Fruit fly (Drosophila melanogaster): ENCODE results near the gene Dpy-30L2.

Gene Dpy-30L2

DNA sequence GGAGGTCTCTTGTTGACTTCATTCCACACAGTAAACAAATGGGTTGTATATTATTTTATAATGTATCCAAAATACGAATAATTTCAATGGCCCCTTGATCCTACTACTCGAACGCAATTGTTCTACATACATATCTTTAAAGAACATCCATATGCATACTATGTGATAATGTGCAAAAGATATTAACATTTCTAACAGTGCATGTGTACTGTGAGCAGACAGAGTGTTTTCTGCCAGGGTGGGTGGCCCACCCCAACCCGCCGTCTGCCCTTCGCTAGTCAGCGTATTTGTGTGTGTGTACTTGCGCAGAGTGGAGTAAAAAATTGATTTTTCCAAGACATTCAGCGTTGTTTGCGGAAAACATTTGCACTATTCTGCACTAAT is 23.5 kb upstream of the Dpy-30L2 start (continued):
- TF ChIP-seq CG4328 (GFP tag; optimal IDR thresholded peaks at IDR 0.05), result no peak
- TF ChIP-seq gfzf (GFP tag; optimal IDR thresholded peaks at IDR 0.05), result no peak
- no peak for TF ChIP-seq pho (GFP tag; optimal IDR thresholded peaks at IDR 0.05)
- TF ChIP-seq CG10979 (tag; optimal IDR thresholded peaks at IDR 0.05), result peak; percentile 29
- no peak for TF ChIP-seq CG4360 (GFP tag; IDR thresholded peaks at IDR 0.05)
- TF ChIP-seq crol (GFP tag; IDR thresholded peaks at IDR 0.05), result peak; percentile 68
- TF ChIP-seq CG11723 (GFP tag; optimal IDR thresholded peaks at IDR 0.05), result no peak
- peak; percentile 71 for TF ChIP-seq ewg (GFP tag; optimal IDR thresholded peaks at IDR 0.05)
- no peak for TF ChIP-seq exex (tag; optimal IDR thresholded peaks at IDR 0.05)
- no peak for TF ChIP-seq sens (GFP tag)
- TF ChIP-seq CG8765 (GFP tag; IDR thresholded peaks at IDR 0.05), result no peak; the same call in 1 of the 2 replicates
- peak; percentile 63; the same call in 1 of the 2 replicates for TF ChIP-seq sens-2 (GFP tag; IDR thresholded peaks at IDR 0.05)
- TF ChIP-seq gce (GFP tag; IDR thresholded peaks at IDR 0.05), result peak; percentile 53; the same call in 1 of the 3 replicates
- no peak for TF ChIP-seq ssp (GFP tag; IDR thresholded peaks at IDR 0.05)
- TF ChIP-seq Mad (GFP tag; optimal IDR thresholded peaks at IDR 0.05), result no peak
- peak; percentile 6 for TF ChIP-seq cg (GFP tag; optimal IDR thresholded peaks at IDR 0.05)
- peak; percentile 31 for TF ChIP-seq phol (tag; optimal IDR thresholded peaks at IDR 0.05)
- TF ChIP-seq CG17328 (GFP tag; IDR thresholded peaks at IDR 0.05), result peak; percentile 79
- peak; percentile 67 for TF ChIP-seq CG14667 (GFP tag; IDR thresholded peaks at IDR 0.05)
- peak; percentile 68 for TF ChIP-seq Rx (GFP tag; IDR thresholded peaks at IDR 0.05)
- TF ChIP-seq sr (GFP tag; IDR thresholded peaks at IDR 0.05), result peak; percentile 34; the same call in 1 of the 3 replicates
- peak; percentile 30; the same call in 1 of the 2 replicates for TF ChIP-seq Gsc (GFP tag; IDR thresholded peaks at IDR 0.05)
- no peak for TF ChIP-seq kay (GFP tag; optimal IDR thresholded peaks at IDR 0.05)
- TF ChIP-seq CG7928 (GFP tag; optimal IDR thresholded peaks at IDR 0.05), result no peak
- TF ChIP-seq Mrtf (GFP tag; IDR thresholded peaks at IDR 0.05), result peak; percentile 51; the same call in 1 of the 3 replicates
- peak; percentile 75 for TF ChIP-seq ara (GFP tag; IDR thresholded peaks at IDR 0.05)
- peak; percentile 22 for TF ChIP-seq CG4424 (GFP tag; optimal IDR thresholded peaks at IDR 0.05)
- TF ChIP-seq CG10321 (GFP tag; IDR thresholded peaks at IDR 0.05), result 0 out of 2 replicates have a peak, but pooled peaks have one; percentile 18
- TF ChIP-seq dimm (GFP tag; IDR thresholded peaks at IDR 0.05), result 0 out of 2 replicates have a peak, but pooled peaks have one; percentile 28
- TF ChIP-seq dan (GFP tag; IDR thresholded peaks at IDR 0.05), result no peak
- peak; percentile 81 for TF ChIP-seq esg (GFP tag; conservative IDR thresholded peaks at IDR 0.05)
- TF ChIP-seq hth (optimal IDR thresholded peaks at IDR 0.05), result no peak
- TF ChIP-seq zen2 (GFP tag; IDR thresholded peaks at IDR 0.05; ENCODE audit: partially characterized antibody), result no peak
- peak; percentile 38; the same call in 1 of the 2 replicates for TF ChIP-seq CG31441 (GFP tag; IDR thresholded peaks at IDR 0.05)
- TF ChIP-seq CG30431 (GFP tag; optimal IDR thresholded peaks at IDR 0.05), result peak; percentile 57
- TF ChIP-seq Hr51 (GFP tag; optimal IDR thresholded peaks at IDR 0.05), result peak in 1 of 2 experiments; percentile 56
- TF ChIP-seq Hsf (GFP tag; optimal IDR thresholded peaks at IDR 0.05), result peak; percentile 37
- TF ChIP-seq Bgb (GFP tag; IDR thresholded peaks at IDR 0.05; ENCODE audit: partially characterized antibody), result no peak
- TF ChIP-seq CG5245 (GFP tag; optimal IDR thresholded peaks at IDR 0.05), result peak; percentile 62
- peak; percentile 0 for TF ChIP-seq CG18764 (GFP tag; optimal IDR thresholded peaks at IDR 0.05)
- TF ChIP-seq ken (GFP tag; IDR thresholded peaks at IDR 0.05), result peak; percentile 70; the same call in 2 of the 3 replicates
- no peak for TF ChIP-seq HLHmδ (GFP tag; optimal IDR thresholded peaks at IDR 0.05)
- TF ChIP-seq CG10565 (GFP tag; optimal IDR thresholded peaks at IDR 0.05), result no peak
- peak; percentile 37; the same call in 1 of the 2 replicates for TF ChIP-seq Poxn (GFP tag; IDR thresholded peaks at IDR 0.05)
- 0 out of 2 replicates have a peak, but pooled peaks have one; percentile 34 for TF ChIP-seq NFAT (GFP tag; IDR thresholded peaks at IDR 0.05)
- peak; percentile 90 for TF ChIP-seq CG1603 (tag; optimal IDR thresholded peaks at IDR 0.05)
- TF ChIP-seq Dfd (GFP tag; optimal IDR thresholded peaks at IDR 0.05), result no peak
- peak; percentile 34; the same call in 1 of the 3 replicates for TF ChIP-seq CG17361 (GFP tag; IDR thresholded peaks at IDR 0.05)
- TF ChIP-seq CG17385 (GFP tag; optimal IDR thresholded peaks at IDR 0.05), result peak; percentile 5
- TF ChIP-seq CG32772 (GFP tag; IDR thresholded peaks at IDR 0.05), result peak; percentile 69
- TF ChIP-seq tup (GFP tag; optimal IDR thresholded peaks at IDR 0.05), result peak; percentile 33
- peak; percentile 20 for TF ChIP-seq pnt (GFP tag; optimal IDR thresholded peaks at IDR 0.05)

All from whole organism, embryonic.